Worm (Caenorhabditis elegans) whole organism, L1 larva: ENCODE data around the gene C15C8.6.

Source experiments
- ets-5 ChIP-seq: fragments of 200-800 bp; sonication (Bioruptor generic); IDR thresholded peaks from 2 replicates; pipeline ENCODE4 v1.3.6; 2022; ENCODE audit warnings: missing genetic modification characterization, missing compliant biosample characterization
- nhr-11 ChIP-seq: fragments of 150-350 bp; optimal IDR thresholded peaks from 2 replicates; lab custom pipeline; 2014; ENCODE audit warnings: missing biosample characterization, missing genetic modification characterization
- nhr-19 ChIP-seq: fragments of 200-800 bp; sonication (Bioruptor generic); conservative IDR thresholded peaks from 2 replicates; pipeline ENCODE4 v1.3.6; 2022; ENCODE audit warnings: missing genetic modification characterization, missing compliant biosample characterization
- skn-1 ChIP-seq: fragments of 150-350 bp; optimal IDR thresholded peaks from 2 replicates; lab custom pipeline; 2014; ENCODE audit warnings: missing biosample characterization, missing genetic modification characterization

- TF ChIP-seq ets-5 (GFP tag; lab: Robert Waterston, UW) (no peak), skn-1 (no peak), nhr-19 (GFP tag; lab: Robert Waterston, UW) (no peak), nhr-11 (tag; lab: Kevin White, UChicago) (no peak)
Measured at ce11 chrV:12773852-12774251, 22.5 kb upstream of the C15C8.6 start.
